Fruit fly (Drosophila melanogaster): ENCODE data around the gene rdo.

The rdo gene

DNA sequence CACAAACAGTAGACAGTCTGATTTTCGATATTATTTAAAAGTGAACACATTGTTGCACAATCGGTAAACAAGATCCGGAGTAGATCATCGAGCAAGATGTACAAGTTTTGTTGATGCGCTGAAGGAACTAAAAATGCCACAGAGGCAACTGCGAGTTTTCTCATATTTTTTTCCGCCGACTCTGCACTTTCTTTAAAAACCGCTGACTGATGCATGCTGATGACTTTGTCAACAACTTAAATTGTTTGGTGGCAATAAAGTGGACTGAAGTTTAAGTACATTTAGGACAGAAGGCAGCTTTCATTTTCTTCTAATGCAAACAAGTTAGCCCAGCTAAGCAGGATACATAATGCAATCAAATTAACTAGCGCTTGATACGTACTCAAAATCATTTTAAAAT lies 100.3 kb downstream of the rdo start:
- TF ChIP-seq Myc (optimal IDR thresholded peaks at IDR 0.05) (no peak), insv (optimal IDR thresholded peaks at IDR 0.05) (no peak), psq (optimal IDR thresholded peaks at IDR 0.05) (no peak), ttk (optimal IDR thresholded peaks at IDR 0.05) (no peak), h (optimal IDR thresholded peaks at IDR 0.05) (no peak), Sin3A (optimal IDR thresholded peaks at IDR 0.05) (no peak)

dm6 chr2L:18113079-18113478 lies 100.9 kb downstream of the rdo start, which contains the start of gene CG44476:
Gene CG44476 (minus strand): TSS chr2L:18113179.
- TF ChIP-seq h (optimal IDR thresholded peaks at IDR 0.05) (no peak), insv (optimal IDR thresholded peaks at IDR 0.05) (no peak), ttk (optimal IDR thresholded peaks at IDR 0.05) (no peak), Myc (optimal IDR thresholded peaks at IDR 0.05) (no peak), psq (optimal IDR thresholded peaks at IDR 0.05) (no peak), Sin3A (optimal IDR thresholded peaks at IDR 0.05) (no peak)

dm6 chr2L:18114176-18114703 lies 102.1 kb downstream of the rdo start, which contains the start of gene CG15152:
Gene CG15152 (plus strand): TSS chr2L:18114547.
- TF ChIP-seq Sin3A (optimal IDR thresholded peaks at IDR 0.05): no peak
- no peak for TF ChIP-seq h (optimal IDR thresholded peaks at IDR 0.05)
- no peak for TF ChIP-seq ttk (optimal IDR thresholded peaks at IDR 0.05)
- no peak for TF ChIP-seq Myc (optimal IDR thresholded peaks at IDR 0.05)
- TF ChIP-seq psq (optimal IDR thresholded peaks at IDR 0.05): no peak
- no peak for TF ChIP-seq insv (optimal IDR thresholded peaks at IDR 0.05)

- TF ChIP-seq ttk (optimal IDR thresholded peaks at IDR 0.05) (no peak), psq (optimal IDR thresholded peaks at IDR 0.05) (no peak), Myc (optimal IDR thresholded peaks at IDR 0.05) (no peak), Sin3A (optimal IDR thresholded peaks at IDR 0.05) (no peak), h (optimal IDR thresholded peaks at IDR 0.05) (no peak), insv (optimal IDR thresholded peaks at IDR 0.05) (no peak)
These were observed 102.9 kb downstream of the rdo start for dm6 chr2L:18115104-18115503.

dm6 chr2L:18119643-18120042 lies 107.5 kb downstream of the rdo start, which contains the start of gene CG5758:
Gene CG5758 (plus strand): TSS chr2L:18119995.
- TF ChIP-seq insv (optimal IDR thresholded peaks at IDR 0.05) (no peak), Sin3A (optimal IDR thresholded peaks at IDR 0.05) (no peak), Myc (optimal IDR thresholded peaks at IDR 0.05) (no peak), h (optimal IDR thresholded peaks at IDR 0.05) (no peak), psq (optimal IDR thresholded peaks at IDR 0.05) (no peak), ttk (optimal IDR thresholded peaks at IDR 0.05) (no peak)

Measured in Kc167 (cell line).